Worm (Caenorhabditis elegans) whole organism, L2 larva: ENCODE data around the gene clec-198.

Source experiments
- ceh-16 ChIP-seq: fragments of 150-350 bp; optimal IDR thresholded peaks from 2 replicates; lab custom pipeline; 2014; ENCODE audit warnings: missing biosample characterization, missing genetic modification characterization
- nhr-23 ChIP-seq: fragments of 150-350 bp; optimal IDR thresholded peaks from 2 replicates; lab custom pipeline; 2014; ENCODE audit warnings: missing biosample characterization, missing genetic modification reagents, missing genetic modification characterization
- unc-62 ChIP-seq: fragments of 150-350 bp; optimal IDR thresholded peaks from 2 replicates; lab custom pipeline; 2014; ENCODE audit warnings: missing biosample characterization, missing genetic modification reagents, missing genetic modification characterization

- no peak for TF ChIP-seq ceh-16
- no peak for TF ChIP-seq nhr-23
- no peak for TF ChIP-seq unc-62 (GFP tag; lab: Kevin White, UChicago)
Measured at ce11 chrIV:17376127-17376526, 29.2 kb downstream of the clec-198 start, which contains the start of gene haf-1.
